Worm (Caenorhabditis elegans) whole organism, L4 larva: ENCODE data around the gene Y82E9BR.22.

Source experiments
- D1046.2 ChIP-seq: fragments of 200-800 bp; sonication (Bioruptor generic); IDR thresholded peaks from 2 replicates; pipeline ENCODE4 v1.3.6; 2022; ENCODE audit warnings: missing genetic modification characterization, missing compliant biosample characterization
- F10B5.3 ChIP-seq: sonication (generic microtip); optimal IDR thresholded peaks from 2 replicates; lab custom pipeline; 2016; ENCODE audit warnings: mild to moderate bottlenecking, missing genetic modification characterization, missing compliant biosample characterization
- F37D6.2 ChIP-seq: sonication (generic microtip); optimal IDR thresholded peaks from 2 replicates; lab custom pipeline; 2016; ENCODE audit warnings: mild to moderate bottlenecking, missing genetic modification characterization, missing compliant biosample characterization
- F44E2.7 ChIP-seq: fragments of 200-800 bp; sonication (Bioruptor generic); IDR thresholded peaks from 2 replicates; pipeline ENCODE4 v2.1.2; 2022; ENCODE audit warnings: missing genetic modification characterization, missing compliant biosample characterization
- F49E8.2 ChIP-seq: sonication (generic microtip); optimal IDR thresholded peaks from 2 replicates; lab custom pipeline; 2016; ENCODE audit warnings: missing compliant biosample characterization, mild to moderate bottlenecking, missing genetic modification characterization, borderline replicate concordance
- Y105C5A.15 ChIP-seq: fragments of 200-800 bp; sonication (Bioruptor generic); IDR thresholded peaks from 2 replicates; pipeline ENCODE4 v1.3.6; 2022; ENCODE audit warnings: missing genetic modification characterization, missing compliant biosample characterization
- Y5F2A.4 ChIP-seq: fragments of 200-800 bp; sonication (Bioruptor generic); optimal IDR thresholded peaks from 2 replicates; lab custom pipeline; 2018; ENCODE audit warnings: mild to moderate bottlenecking, missing genetic modification characterization, missing compliant biosample characterization
- Y75B8A.6 ChIP-seq: fragments of 200-800 bp; sonication (Bioruptor generic); IDR thresholded peaks from 2 replicates; pipeline ENCODE4 v1.3.6; 2022; ENCODE audit warnings: missing genetic modification reagents, missing genetic modification characterization, missing compliant biosample characterization
- ZK546.5 ChIP-seq, 2 experiments: sonication (generic microtip); optimal IDR thresholded peaks; 2 replicates each; lab custom pipeline; 2017; ENCODE audit warnings: missing biosample characterization in 2 of 2, missing genetic modification characterization in 2 of 2
- ama-1 ChIP-seq: fragments of 150-350 bp; optimal IDR thresholded peaks from 2 replicates; lab custom pipeline; 2014; ENCODE audit warnings: inconsistent platforms, mixed read lengths
- ceh-20 ChIP-seq: fragments of 200-800 bp; sonication (Bioruptor generic); IDR thresholded peaks from 2 replicates; pipeline ENCODE4 v1.3.6; 2022; ENCODE audit warnings: missing genetic modification reagents, missing genetic modification characterization, missing compliant biosample characterization
- ceh-32 ChIP-seq: sonication (generic microtip); optimal IDR thresholded peaks from 2 replicates; lab custom pipeline; 2016; ENCODE audit warnings: mild to moderate bottlenecking, missing genetic modification characterization, missing compliant biosample characterization; ENCODE audit not compliant: poor library complexity
- ces-1 ChIP-seq: fragments of 150-350 bp; sonication (generic microtip); optimal IDR thresholded peaks from 4 replicates; lab custom pipeline; 2014; ENCODE audit warnings: missing biosample characterization, missing genetic modification reagents, missing genetic modification characterization
- daf-12 ChIP-seq: fragments of 150-350 bp; optimal IDR thresholded peaks from 2 replicates; lab custom pipeline; 2014; ENCODE audit warnings: missing biosample characterization, missing genetic modification reagents, missing genetic modification characterization
- daf-8 ChIP-seq: fragments of 200-800 bp; sonication (Bioruptor generic); IDR thresholded peaks from 2 replicates; pipeline ENCODE4 v1.3.6; 2022; ENCODE audit warnings: missing genetic modification characterization, missing compliant biosample characterization
- dmd-6 ChIP-seq: fragments of 200-800 bp; sonication (Bioruptor generic); IDR thresholded peaks from 2 replicates; pipeline ENCODE4 v1.3.6; 2022; ENCODE audit warnings: missing genetic modification reagents, missing genetic modification characterization, missing compliant biosample characterization
- duxl-1 ChIP-seq: sonication (generic microtip); optimal IDR thresholded peaks from 2 replicates; lab custom pipeline; 2016; ENCODE audit warnings: mild to moderate bottlenecking, missing genetic modification characterization, moderate library complexity, missing compliant biosample characterization; ENCODE audit not compliant: poor library complexity
- dve-1 ChIP-seq: sonication (generic microtip); optimal IDR thresholded peaks from 2 replicates; lab custom pipeline; 2017; ENCODE audit warnings: antibody characterized with exemption, mild to moderate bottlenecking, missing genetic modification characterization, missing compliant biosample characterization; ENCODE audit not compliant: insufficient read depth
- egl-43 ChIP-seq: fragments of 200-800 bp; sonication (Bioruptor generic); IDR thresholded peaks from 2 replicates; pipeline ENCODE4 v1.3.6; 2022; ENCODE audit warnings: missing genetic modification reagents, missing genetic modification characterization, missing compliant biosample characterization
- hlh-11 ChIP-seq: fragments of 200-800 bp; sonication (Bioruptor generic); optimal IDR thresholded peaks from 2 replicates; lab custom pipeline; 2018; ENCODE audit warnings: mild to moderate bottlenecking, missing genetic modification characterization, missing compliant biosample characterization
- hlh-30 ChIP-seq: sonication (generic microtip); optimal IDR thresholded peaks from 2 replicates; lab custom pipeline; 2017; ENCODE audit warnings: antibody characterized with exemption, mild to moderate bottlenecking, missing genetic modification characterization, missing compliant biosample characterization; ENCODE audit not compliant: insufficient read depth
- lin-1 ChIP-seq: fragments of 200-800 bp; sonication (Bioruptor generic); IDR thresholded peaks from 2 replicates; pipeline ENCODE4 v1.3.6; 2022; ENCODE audit warnings: missing genetic modification reagents, missing genetic modification characterization, missing compliant biosample characterization
- lin-13 ChIP-seq: fragments of 150-350 bp; optimal IDR thresholded peaks from 2 replicates; lab custom pipeline; 2014; ENCODE audit warnings: missing biosample characterization, missing genetic modification reagents, missing genetic modification characterization
- lin-39 ChIP-seq: fragments of 150-350 bp; optimal IDR thresholded peaks from 2 replicates; lab custom pipeline; 2014; ENCODE audit warnings: missing biosample characterization, missing genetic modification reagents, missing genetic modification characterization
- lir-3 ChIP-seq: sonication (generic microtip); optimal IDR thresholded peaks from 2 replicates; lab custom pipeline; 2016; ENCODE audit warnings: mild to moderate bottlenecking, missing genetic modification characterization, missing compliant biosample characterization
- lsy-2 ChIP-seq, 2 experiments: fragments of 150-350 bp in 1 of 2; sonication (generic microtip) in 1 of 2; optimal IDR thresholded peaks; 2 replicates each; lab custom pipeline; 2014 to 2017; ENCODE audit warnings: missing biosample characterization in 2 of 2, missing genetic modification characterization in 2 of 2
- madf-5 ChIP-seq, 2 experiments: fragments of 200-800 bp; sonication (Bioruptor generic); IDR thresholded peaks; 2 replicates each; pipeline ENCODE4 v1.3.6; 2022; ENCODE audit warnings: missing compliant biosample characterization in 2 of 2, missing genetic modification characterization in 2 of 2
- madf-9 ChIP-seq: fragments of 200-800 bp; sonication (Bioruptor generic); conservative IDR thresholded peaks from 2 replicates; pipeline ENCODE4 v1.3.6; 2022; ENCODE audit warnings: missing genetic modification reagents, missing genetic modification characterization, missing compliant biosample characterization
- mdl-1 ChIP-seq, 2 experiments: fragments of 150-350 bp in 1 of 2; sonication (generic microtip) in 1 of 2; optimal IDR thresholded peaks; 2 replicates each; lab custom pipeline; 2014 to 2017; ENCODE audit warnings: missing biosample characterization in 2 of 2, missing genetic modification characterization in 2 of 2
- mdt-29 ChIP-seq: fragments of 200-800 bp; sonication (Bioruptor generic); IDR thresholded peaks from 2 replicates; pipeline ENCODE4 v1.3.6; 2022; ENCODE audit warnings: missing genetic modification reagents, missing genetic modification characterization, missing compliant biosample characterization
- nhr-11 ChIP-seq: fragments of 150-350 bp; optimal IDR thresholded peaks from 2 replicates; lab custom pipeline; 2014; ENCODE audit warnings: missing biosample characterization, missing genetic modification characterization
- nhr-41 ChIP-seq: fragments of 200-800 bp; sonication (Bioruptor generic); IDR thresholded peaks from 2 replicates; pipeline ENCODE4 v1.3.6; 2022; ENCODE audit warnings: missing genetic modification reagents, missing genetic modification characterization, missing compliant biosample characterization
- nhr-77 ChIP-seq: fragments of 150-350 bp; optimal IDR thresholded peaks from 2 replicates; lab custom pipeline; 2014; ENCODE audit warnings: missing biosample characterization, missing genetic modification characterization
- php-3 ChIP-seq: fragments of 200-800 bp; sonication (Bioruptor generic); IDR thresholded peaks from 2 replicates; pipeline ENCODE4 v1.3.6; 2022; ENCODE audit warnings: missing genetic modification reagents, missing genetic modification characterization, missing compliant biosample characterization
- rbr-2 ChIP-seq: sonication (generic microtip); optimal IDR thresholded peaks from 2 replicates; lab custom pipeline; 2016; ENCODE audit warnings: missing genotype, missing genetic modification characterization, missing compliant biosample characterization
- saeg-2 ChIP-seq: fragments of 200-800 bp; sonication (Bioruptor generic); IDR thresholded peaks from 2 replicates; pipeline ENCODE4 v1.3.6; 2022; ENCODE audit warnings: missing genetic modification reagents, missing genetic modification characterization, missing compliant biosample characterization
- set-16 ChIP-seq: fragments of 200-800 bp; sonication (Bioruptor generic); IDR thresholded peaks from 2 replicates; pipeline ENCODE4 v1.3.6; 2022; ENCODE audit warnings: missing genetic modification reagents, missing genetic modification characterization, missing compliant biosample characterization
- skn-1 ChIP-seq: fragments of 150-350 bp; optimal IDR thresholded peaks from 2 replicates; lab custom pipeline; 2014; ENCODE audit warnings: missing biosample characterization, missing genetic modification characterization
- spr-3 ChIP-seq: fragments of 200-800 bp; sonication (Bioruptor generic); optimal IDR thresholded peaks from 2 replicates; lab custom pipeline; 2018; ENCODE audit warnings: mild to moderate bottlenecking, missing genetic modification characterization, missing compliant biosample characterization
- zag-1 ChIP-seq: fragments of 150-350 bp; optimal IDR thresholded peaks from 2 replicates; lab custom pipeline; 2014; ENCODE audit warnings: missing biosample characterization, missing genetic modification characterization
- zfp-3 ChIP-seq: fragments of 200-800 bp; sonication (Bioruptor generic); conservative IDR thresholded peaks from 2 replicates; pipeline ENCODE4 v1.3.6; 2022; ENCODE audit warnings: missing genetic modification reagents, missing genetic modification characterization, missing compliant biosample characterization
- zip-11 ChIP-seq: fragments of 200-800 bp; sonication (Bioruptor generic); IDR thresholded peaks from 2 replicates; pipeline ENCODE4 v1.3.6; 2022; ENCODE audit warnings: missing genetic modification characterization, missing compliant biosample characterization
- zip-2 ChIP-seq: fragments of 150-350 bp; optimal IDR thresholded peaks from 2 replicates; lab custom pipeline; 2014; ENCODE audit warnings: missing biosample characterization, missing genetic modification characterization

Y82E9BR.22 gene

DNA sequence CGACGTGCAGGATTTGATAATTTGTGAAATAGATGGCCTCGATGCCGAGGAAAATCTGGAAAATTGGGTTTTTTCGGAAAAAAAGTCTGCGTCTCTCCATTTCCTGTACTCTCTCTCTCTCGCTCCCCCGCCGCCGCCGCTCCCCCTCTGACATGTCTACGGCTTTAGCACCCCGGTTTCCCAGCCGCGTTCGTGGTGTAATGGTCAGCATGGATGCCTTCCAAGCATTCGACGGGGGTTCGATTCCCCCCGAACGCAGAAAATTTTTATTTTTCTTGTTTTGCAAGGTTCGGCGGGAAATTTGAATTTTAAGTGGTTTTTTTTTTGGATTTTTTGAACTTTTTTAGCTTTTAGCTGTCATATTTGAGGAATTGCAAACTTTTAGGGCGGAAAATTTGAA lies 15.3 kb upstream of the Y82E9BR.22 start (continued):
- TF ChIP-seq php-3 (GFP tag; lab: Robert Waterston, UW), result peak; percentile 67; the same call in 1 of the 2 replicates
- TF ChIP-seq egl-43 (GFP tag; lab: Robert Waterston, UW), result peak; percentile 95
- TF ChIP-seq ces-1, result no peak
- TF ChIP-seq madf-9 (GFP tag; lab: Robert Waterston, UW), result peak; percentile 88
- TF ChIP-seq zag-1, result no peak
- peak; percentile 94 for TF ChIP-seq lin-13
- TF ChIP-seq Y75B8A.6, result peak; percentile 84
- peak; percentile 80 for TF ChIP-seq lin-1 (GFP tag; lab: Robert Waterston, UW)
- peak in 1 of 2 experiments; percentile 26 for TF ChIP-seq mdl-1 (tag; optimal IDR thresholded peaks at IDR 0.05; lab: Kevin White, UChicago)
- TF ChIP-seq hlh-30 (tag; lab: Kevin White, UChicago), result peak; percentile 15
- peak; percentile 85; the same call in 1 of the 2 replicates for TF ChIP-seq nhr-41 (GFP tag; lab: Robert Waterston, UW)
- TF ChIP-seq zip-2 (tag; lab: Kevin White, UChicago), result no peak
- TF ChIP-seq daf-12 (tag; lab: Kevin White, UChicago), result no peak
- peak; percentile 21 for TF ChIP-seq Y5F2A.4 (GFP tag; lab: Kevin White, UChicago)
- TF ChIP-seq zip-11, result no peak
- TF ChIP-seq F10B5.3 (tag; lab: Kevin White, UChicago), result no peak
- TF ChIP-seq D1046.2 (GFP tag; lab: Robert Waterston, UW), result peak; percentile 87; the same call in 1 of the 2 replicates
- TF ChIP-seq ceh-20, result peak; percentile 80
- peak; percentile 53 for TF ChIP-seq dmd-6
- TF ChIP-seq duxl-1 (tag; lab: Kevin White, UChicago), result peak; percentile 78
- TF ChIP-seq F44E2.7 (GFP tag; lab: Robert Waterston, UW), result 0 out of 2 replicates have a peak, but pooled peaks have one; percentile 58
- TF ChIP-seq dve-1, result peak; percentile 67
- no peak for TF ChIP-seq ZK546.5 (tag; optimal IDR thresholded peaks at IDR 0.05; lab: Kevin White, UChicago)
- peak; percentile 84; the same call in 1 of the 2 replicates for TF ChIP-seq Y105C5A.15 (GFP tag; lab: Robert Waterston, UW)
- peak; percentile 53 for TF ChIP-seq nhr-11 (tag; lab: Kevin White, UChicago)
- peak; percentile 43 to 79 for TF ChIP-seq lsy-2 (tag; optimal IDR thresholded peaks at IDR 0.05; lab: Kevin White, UChicago)
- TF ChIP-seq hlh-11 (tag; lab: Kevin White, UChicago), result peak; percentile 52
- TF ChIP-seq F37D6.2 (tag; lab: Kevin White, UChicago), result peak; percentile 45
- peak; percentile 43 for TF ChIP-seq F49E8.2 (tag; lab: Kevin White, UChicago)
- TF ChIP-seq ama-1 (lab: Kevin White, UChicago), result no peak
- no peak for TF ChIP-seq skn-1 (tag; lab: Kevin White, UChicago)
- TF ChIP-seq lin-39 (tag; lab: Kevin White, UChicago), result no peak
- no peak for TF ChIP-seq ceh-32 (tag; lab: Kevin White, UChicago)
- peak; percentile 39 for TF ChIP-seq nhr-77 (tag; lab: Kevin White, UChicago)
- no peak for TF ChIP-seq daf-8 (GFP tag; lab: Robert Waterston, UW)
- TF ChIP-seq rbr-2 (tag; lab: Kevin White, UChicago), result peak; percentile 70
- peak; percentile 82 for TF ChIP-seq saeg-2 (GFP tag; lab: Robert Waterston, UW)
- peak; percentile 87 to 96 for TF ChIP-seq madf-5 (GFP tag; IDR thresholded peaks at IDR 0.05; lab: Robert Waterston, UW)
- TF ChIP-seq spr-3 (GFP tag; lab: Kevin White, UChicago), result peak; percentile 69
- 0 out of 2 replicates have a peak, but pooled peaks have one; percentile 60 for TF ChIP-seq zfp-3 (GFP tag; lab: Robert Waterston, UW)
- TF ChIP-seq, all 104 proteins: peak for 64

DNA sequence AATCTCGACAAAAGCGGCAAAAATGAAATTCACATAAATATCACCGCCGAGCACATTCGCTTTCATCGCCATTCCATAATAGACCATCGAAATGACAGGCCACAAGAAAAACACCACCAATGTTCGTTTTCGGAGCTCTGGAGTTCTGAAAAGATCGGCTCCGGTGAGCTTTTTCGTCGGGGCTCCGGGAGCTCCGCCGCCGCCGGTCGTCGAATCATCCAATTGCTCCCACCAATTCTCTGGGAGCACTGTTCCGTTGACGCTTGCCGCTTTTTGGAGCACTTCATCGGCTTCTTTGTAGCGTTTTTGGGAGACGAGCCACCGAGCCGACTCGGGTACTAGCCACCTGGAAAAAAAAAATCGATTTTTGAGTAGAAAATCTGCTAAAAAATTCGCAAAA lies 12.4 kb upstream of the Y82E9BR.22 start:
- TF ChIP-seq set-16 (GFP tag; lab: Robert Waterston, UW) (peak; percentile 76), ces-1 (no peak), lir-3 (no peak), mdt-29 (GFP tag; lab: Robert Waterston, UW) (no peak)
